Worm (Caenorhabditis elegans): Measurements from ENCODE around the gene F32H5.1.

- TF ChIP-seq lin-40 (tag; optimal IDR thresholded peaks at IDR 0.05) (no peak), egl-18 (GFP tag; IDR thresholded peaks at IDR 0.05) (no peak), F52B5.7 (tag; optimal IDR thresholded peaks at IDR 0.05) (no peak), tbx-9 (tag; optimal IDR thresholded peaks at IDR 0.05; ENCODE audit: borderline replicate concordance) (no peak), zfh-2 (GFP tag; conservative IDR thresholded peaks at IDR 0.05) (no peak), hlh-12 (tag; optimal IDR thresholded peaks at IDR 0.05) (no peak), mel-28 (tag; optimal IDR thresholded peaks at IDR 0.05; ENCODE audit: borderline replicate concordance) (no peak), nhr-179 (tag; optimal IDR thresholded peaks at IDR 0.05) (no peak), atf-7 (tag; optimal IDR thresholded peaks at IDR 0.05) (no peak)
Measured at ce11 chrV:13335883-13336419, 21.9 kb downstream of the F32H5.1 start, which contains the start of gene C50B6.9.
